Worm (Caenorhabditis elegans): ENCODE results near the gene ZK938.10.

DNA sequence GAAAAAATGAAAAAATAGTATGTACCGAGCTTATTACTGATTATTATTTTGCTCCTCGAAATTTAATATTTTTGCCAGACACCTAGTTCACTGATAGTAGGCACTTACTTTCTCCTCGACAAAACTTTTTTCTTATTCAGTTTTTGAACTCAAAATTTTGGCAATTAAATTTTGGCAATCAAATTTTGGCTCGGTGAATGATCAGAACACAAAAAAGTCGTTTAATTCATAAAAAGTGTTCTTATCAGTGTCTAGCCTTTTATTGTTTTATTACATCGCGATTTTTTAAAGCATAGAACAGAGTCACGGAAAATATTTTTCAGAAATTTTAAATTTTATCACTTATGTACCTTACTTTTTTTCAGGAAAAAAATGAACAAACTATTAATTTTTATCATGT, 44.3 kb upstream of the ZK938.10 start:
- TF ChIP-seq egl-5 (tag; optimal IDR thresholded peaks at IDR 0.05) (no peak), elt-3 (tag; optimal IDR thresholded peaks at IDR 0.05) (no peak), nhr-28 (tag; optimal IDR thresholded peaks at IDR 0.05) (no peak), nhr-11 (tag; optimal IDR thresholded peaks at IDR 0.05) (no peak), pha-4 (tag; optimal IDR thresholded peaks at IDR 0.05) (no peak), ceh-9 (tag; optimal IDR thresholded peaks at IDR 0.05) (no peak), ZK546.5 (tag; optimal IDR thresholded peaks at IDR 0.05) (no peak), ztf-11 (tag; optimal IDR thresholded peaks at IDR 0.05) (no peak), lin-39 (tag; optimal IDR thresholded peaks at IDR 0.05) (no peak)
